Worm (Caenorhabditis elegans): ENCODE data around the gene lrch-1.
A peak's percentile ranks its signal among the peaks of the same experiment; 100 is the strongest.

Gene lrch-1

ce11 chrX:6221097-6221496, 4.6 kb upstream of the lrch-1 start:
- no peak for TF ChIP-seq W03F9.2 (tag; optimal IDR thresholded peaks at IDR 0.05)
- no peak for TF ChIP-seq him-1 (tag; optimal IDR thresholded peaks at IDR 0.05)
- no peak for TF ChIP-seq dao-5 (tag; optimal IDR thresholded peaks at IDR 0.05)

- TF ChIP-seq him-1 (tag; optimal IDR thresholded peaks at IDR 0.05) (peak; percentile 57), W03F9.2 (tag; optimal IDR thresholded peaks at IDR 0.05) (no peak), dao-5 (tag; optimal IDR thresholded peaks at IDR 0.05) (no peak)
Observed at ce11 chrX:6219892-6220291, 3.4 kb upstream of the lrch-1 start.

- TF ChIP-seq him-1 (tag; optimal IDR thresholded peaks at IDR 0.05): no peak
- no peak for TF ChIP-seq dao-5 (tag; optimal IDR thresholded peaks at IDR 0.05)
- no peak for TF ChIP-seq W03F9.2 (tag; optimal IDR thresholded peaks at IDR 0.05)
Observed at ce11 chrX:6211322-6211820, 5.1 kb downstream of the lrch-1 start.

- TF ChIP-seq W03F9.2 (tag; optimal IDR thresholded peaks at IDR 0.05) (no peak), him-1 (tag; optimal IDR thresholded peaks at IDR 0.05) (no peak), dao-5 (tag; optimal IDR thresholded peaks at IDR 0.05) (no peak)
Observed at ce11 chrX:6208463-6208862, 8.0 kb downstream of the lrch-1 start, which contains the start of gene C14F11.7. TSS of gene C14F11.7 (minus strand) at chrX:6208563.

ce11 chrX:6207687-6208088, 8.8 kb downstream of the lrch-1 start, which contains the start of gene T13C5.6:
TSS of gene T13C5.6 (minus strand) at chrX:6207687.
- peak; percentile 98 for TF ChIP-seq him-1 (tag; optimal IDR thresholded peaks at IDR 0.05)
- peak; percentile 57 for TF ChIP-seq W03F9.2 (tag; optimal IDR thresholded peaks at IDR 0.05)
- peak; percentile 91 for TF ChIP-seq dao-5 (tag; optimal IDR thresholded peaks at IDR 0.05)

ce11 chrX:6206305-6206704, 10.1 kb downstream of the lrch-1 start, which contains the start of gene mtp-18:
TSS of gene mtp-18 (minus strand) at chrX:6206405.
- no peak for TF ChIP-seq dao-5 (tag; optimal IDR thresholded peaks at IDR 0.05)
- TF ChIP-seq W03F9.2 (tag; optimal IDR thresholded peaks at IDR 0.05): no peak
- TF ChIP-seq him-1 (tag; optimal IDR thresholded peaks at IDR 0.05): no peak

- no peak for TF ChIP-seq him-1 (tag; optimal IDR thresholded peaks at IDR 0.05)
- TF ChIP-seq W03F9.2 (tag; optimal IDR thresholded peaks at IDR 0.05): no peak
- TF ChIP-seq dao-5 (tag; optimal IDR thresholded peaks at IDR 0.05): no peak
Observed at ce11 chrX:6205325-6205724, 11.1 kb downstream of the lrch-1 start.

- peak; percentile 25 for TF ChIP-seq W03F9.2 (tag; optimal IDR thresholded peaks at IDR 0.05)
- no peak for TF ChIP-seq him-1 (tag; optimal IDR thresholded peaks at IDR 0.05)
Observed at ce11 chrX:6204696-6205232, 11.7 kb downstream of the lrch-1 start, which contains the start of gene bca-1. TSS of gene bca-1 (minus strand) at chrX:6204746.

ce11 chrX:6203315-6203714, 13.1 kb downstream of the lrch-1 start:
- TF ChIP-seq W03F9.2 (tag; optimal IDR thresholded peaks at IDR 0.05) (no peak), dao-5 (tag; optimal IDR thresholded peaks at IDR 0.05) (no peak), him-1 (tag; optimal IDR thresholded peaks at IDR 0.05) (no peak)

- TF ChIP-seq dao-5 (tag; optimal IDR thresholded peaks at IDR 0.05): no peak
- TF ChIP-seq W03F9.2 (tag; optimal IDR thresholded peaks at IDR 0.05): no peak
- TF ChIP-seq him-1 (tag; optimal IDR thresholded peaks at IDR 0.05): no peak
Observed at ce11 chrX:6202809-6203208, 13.6 kb downstream of the lrch-1 start.

- no peak for TF ChIP-seq dao-5 (tag; optimal IDR thresholded peaks at IDR 0.05)
- TF ChIP-seq him-1 (tag; optimal IDR thresholded peaks at IDR 0.05): no peak
- no peak for TF ChIP-seq W03F9.2 (tag; optimal IDR thresholded peaks at IDR 0.05)
Observed at ce11 chrX:6201542-6201941, 14.9 kb downstream of the lrch-1 start.

- TF ChIP-seq W03F9.2 (tag; optimal IDR thresholded peaks at IDR 0.05) (no peak), him-1 (tag; optimal IDR thresholded peaks at IDR 0.05) (no peak), dao-5 (tag; optimal IDR thresholded peaks at IDR 0.05) (no peak)
Observed at ce11 chrX:6196627-6197026, 19.8 kb downstream of the lrch-1 start, which contains the start of gene daf-9. TSS of gene daf-9 (plus strand) at chrX:6196927.

- no peak for TF ChIP-seq dao-5 (tag; optimal IDR thresholded peaks at IDR 0.05)
- TF ChIP-seq him-1 (tag; optimal IDR thresholded peaks at IDR 0.05): no peak
- TF ChIP-seq W03F9.2 (tag; optimal IDR thresholded peaks at IDR 0.05): no peak
Observed at ce11 chrX:6194191-6194724, 22.2 kb downstream of the lrch-1 start, which contains the start of gene ceh-54. TSS of gene ceh-54 (minus strand) at chrX:6194241.

ce11 chrX:6189955-6190354, 26.5 kb downstream of the lrch-1 start, which contains the start of gene T13C5.9:
TSS of gene T13C5.9 (plus strand) at chrX:6190255.
- no peak for TF ChIP-seq dao-5 (tag; optimal IDR thresholded peaks at IDR 0.05)
- TF ChIP-seq W03F9.2 (tag; optimal IDR thresholded peaks at IDR 0.05): no peak
- no peak for TF ChIP-seq him-1 (tag; optimal IDR thresholded peaks at IDR 0.05)
